Worm (Caenorhabditis elegans) whole organism, L4 larva: Measurements from ENCODE around the gene W08E12.4.
A peak's percentile ranks its signal among the peaks of the same experiment; 100 is the strongest.
"Not testable (repeated sequence)": the region's sequence is repeated elsewhere in the genome, so short reads cannot be mapped to it uniquely, and the experiment has no call there.

Source experiments
- Y48G9A.11 ChIP-seq: fragments of 200-800 bp; sonication (Bioruptor generic); IDR thresholded peaks from 2 replicates; pipeline ENCODE4 v1.3.6; 2022; ENCODE audit warnings: missing genetic modification reagents, missing genetic modification characterization, missing compliant biosample characterization
- ZK337.2 ChIP-seq: fragments of 200-800 bp; sonication (Bioruptor generic); IDR thresholded peaks from 2 replicates; pipeline ENCODE4 v1.3.6; 2022; ENCODE audit warnings: missing genetic modification reagents, missing genetic modification characterization, missing compliant biosample characterization
- aha-1 ChIP-seq: fragments of 150-350 bp; peaks from one replicate; lab custom pipeline; 2014; ENCODE audit warnings: missing biosample characterization, missing genetic modification characterization
- aly-2 ChIP-seq: sonication (generic microtip); optimal IDR thresholded peaks from 2 replicates; lab custom pipeline; 2018; ENCODE audit warnings: missing biosample characterization, missing genetic modification characterization
- ama-1 ChIP-seq: fragments of 150-350 bp; optimal IDR thresholded peaks from 2 replicates; lab custom pipeline; 2014; ENCODE audit warnings: inconsistent platforms, mixed read lengths
- arid-1 ChIP-seq: fragments of 200-800 bp; sonication (Bioruptor generic); conservative IDR thresholded peaks from 2 replicates; pipeline ENCODE4 v1.3.6; 2022; ENCODE audit warnings: missing genetic modification reagents, missing genetic modification characterization, missing compliant biosample characterization
- ceh-20 ChIP-seq: fragments of 200-800 bp; sonication (Bioruptor generic); IDR thresholded peaks from 2 replicates; pipeline ENCODE4 v1.3.6; 2022; ENCODE audit warnings: missing genetic modification reagents, missing genetic modification characterization, missing compliant biosample characterization
- ceh-28 ChIP-seq: fragments of 150-350 bp; optimal IDR thresholded peaks from 2 replicates; lab custom pipeline; 2014; ENCODE audit warnings: missing biosample characterization, missing genetic modification reagents, missing genetic modification characterization
- ceh-82 ChIP-seq: sonication (generic microtip); optimal IDR thresholded peaks from 2 replicates; lab custom pipeline; 2017; ENCODE audit warnings: missing biosample characterization, missing genetic modification characterization
- cey-2 ChIP-seq: sonication (generic microtip); optimal IDR thresholded peaks from 3 replicates; lab custom pipeline; 2017; ENCODE audit warnings: missing genetic modification characterization, mild to moderate bottlenecking, missing compliant biosample characterization, antibody characterized with exemption, borderline replicate concordance; ENCODE audit not compliant: insufficient read depth
- daf-16 ChIP-seq, 3 experiments: sonication (generic microtip); optimal IDR thresholded peaks; 2 replicates each; lab custom pipeline; 2016 to 2017; ENCODE audit warnings: missing genetic modification characterization in 3 of 3, missing genetic modification reagents in 3 of 3, mild to moderate bottlenecking in 2 of 3, missing compliant biosample characterization in 2 of 3, missing biosample characterization in 1 of 3, moderate library complexity in 1 of 3
- dmd-6 ChIP-seq: fragments of 200-800 bp; sonication (Bioruptor generic); IDR thresholded peaks from 2 replicates; pipeline ENCODE4 v1.3.6; 2022; ENCODE audit warnings: missing genetic modification reagents, missing genetic modification characterization, missing compliant biosample characterization
- dmd-9 ChIP-seq: fragments of 200-800 bp; sonication (Bioruptor generic); IDR thresholded peaks from 2 replicates; pipeline ENCODE4 v1.3.6; 2022; ENCODE audit warnings: missing genetic modification reagents, missing genetic modification characterization, missing compliant biosample characterization
- dve-1 ChIP-seq: sonication (generic microtip); optimal IDR thresholded peaks from 2 replicates; lab custom pipeline; 2017; ENCODE audit warnings: antibody characterized with exemption, mild to moderate bottlenecking, missing genetic modification characterization, missing compliant biosample characterization; ENCODE audit not compliant: insufficient read depth
- hmg-1.1 ChIP-seq: fragments of 200-800 bp; sonication (Bioruptor generic); IDR thresholded peaks from 2 replicates; pipeline ENCODE4 v1.3.6; 2022; ENCODE audit warnings: missing genetic modification reagents, missing genetic modification characterization, missing compliant biosample characterization
- lin-13 ChIP-seq: fragments of 150-350 bp; optimal IDR thresholded peaks from 2 replicates; lab custom pipeline; 2014; ENCODE audit warnings: missing biosample characterization, missing genetic modification reagents, missing genetic modification characterization
- lin-29 ChIP-seq: fragments of 200-800 bp; sonication (Bioruptor generic); IDR thresholded peaks from 2 replicates; pipeline ENCODE4 v1.3.6; 2022; ENCODE audit warnings: missing genetic modification reagents, missing genetic modification characterization, missing compliant biosample characterization
- lin-38 ChIP-seq: fragments of 200-800 bp; sonication (Bioruptor generic); IDR thresholded peaks from 2 replicates; pipeline ENCODE4 v1.3.6; 2022; ENCODE audit warnings: missing genetic modification reagents, missing genetic modification characterization, missing compliant biosample characterization
- lir-3 ChIP-seq: sonication (generic microtip); optimal IDR thresholded peaks from 2 replicates; lab custom pipeline; 2016; ENCODE audit warnings: mild to moderate bottlenecking, missing genetic modification characterization, missing compliant biosample characterization
- lsy-2 ChIP-seq, 2 experiments: fragments of 150-350 bp in 1 of 2; sonication (generic microtip) in 1 of 2; optimal IDR thresholded peaks; 2 replicates each; lab custom pipeline; 2014 to 2017; ENCODE audit warnings: missing biosample characterization in 2 of 2, missing genetic modification characterization in 2 of 2
- mes-2 ChIP-seq: sonication (generic microtip); optimal IDR thresholded peaks from 2 replicates; lab custom pipeline; 2016; ENCODE audit warnings: missing genotype, mild to moderate bottlenecking, missing genetic modification characterization, missing compliant biosample characterization; ENCODE audit not compliant: poor library complexity, severe bottlenecking
- mxl-3 ChIP-seq: fragments of 200-800 bp; sonication (Bioruptor generic); optimal IDR thresholded peaks from 2 replicates; lab custom pipeline; 2018; ENCODE audit warnings: mild to moderate bottlenecking, missing genetic modification characterization, missing compliant biosample characterization
- nhr-102 ChIP-seq: sonication (generic microtip); optimal IDR thresholded peaks from 2 replicates; lab custom pipeline; 2016; ENCODE audit warnings: mild to moderate bottlenecking, missing genetic modification characterization, moderate library complexity, missing compliant biosample characterization
- nhr-28 ChIP-seq: fragments of 150-350 bp; optimal IDR thresholded peaks from 2 replicates; lab custom pipeline; 2014; ENCODE audit warnings: missing biosample characterization, missing genetic modification characterization
- nhr-42 ChIP-seq: fragments of 200-800 bp; sonication (Bioruptor generic); IDR thresholded peaks from 2 replicates; pipeline ENCODE4 v1.3.6; 2022; ENCODE audit warnings: missing genetic modification characterization, missing compliant biosample characterization
- nhr-48 ChIP-seq: sonication (generic microtip); optimal IDR thresholded peaks from 2 replicates; lab custom pipeline; 2016; ENCODE audit warnings: mild to moderate bottlenecking, missing genetic modification characterization, missing compliant biosample characterization
- nhr-77 ChIP-seq: fragments of 150-350 bp; optimal IDR thresholded peaks from 2 replicates; lab custom pipeline; 2014; ENCODE audit warnings: missing biosample characterization, missing genetic modification characterization
- pqm-1 ChIP-seq: sonication (generic microtip); optimal IDR thresholded peaks from 2 replicates; lab custom pipeline; 2017; ENCODE audit warnings: missing biosample characterization, missing genetic modification characterization
- rbr-2 ChIP-seq: sonication (generic microtip); optimal IDR thresholded peaks from 2 replicates; lab custom pipeline; 2016; ENCODE audit warnings: missing genotype, missing genetic modification characterization, missing compliant biosample characterization
- snpc-1.2 ChIP-seq: fragments of 200-800 bp; sonication (Bioruptor generic); IDR thresholded peaks from 2 replicates; pipeline ENCODE4 v1.3.6; 2022; ENCODE audit warnings: missing genetic modification reagents, missing genetic modification characterization, missing compliant biosample characterization
- snpc-4 ChIP-seq: fragments of 150-350 bp; optimal IDR thresholded peaks from 2 replicates; lab custom pipeline; 2014; ENCODE audit warnings: missing biosample characterization, missing genetic modification characterization
- spr-1 ChIP-seq: sonication (generic microtip); optimal IDR thresholded peaks from 2 replicates; lab custom pipeline; 2016; ENCODE audit warnings: mild to moderate bottlenecking, missing genetic modification characterization, missing compliant biosample characterization
- unc-62 ChIP-seq, 3 experiments: fragments of 150-350 bp in 1 of 3; sonication (generic microtip); optimal IDR thresholded peaks in 2 of 3; peaks in 1 of 3; 1 replicate in 1 of 3; 2 replicates in 2 of 3; lab custom pipeline; 2014 to 2017; ENCODE audit warnings: missing biosample characterization in 3 of 3, missing genetic modification characterization in 3 of 3, missing genetic modification reagents in 3 of 3, missing genotype in 1 of 3
- zag-1 ChIP-seq: fragments of 150-350 bp; optimal IDR thresholded peaks from 2 replicates; lab custom pipeline; 2014; ENCODE audit warnings: missing biosample characterization, missing genetic modification characterization

Gene W08E12.4

ce11 chrIV:3303690-3304089 is 1.5 kb downstream of the W08E12.4 start, which contains the start of gene idpp-12:
Gene idpp-12, plus strand, starts transcription at chrIV:3303990.
- TF ChIP-seq nhr-42; pqm-1; nhr-102 (tag; lab: Kevin White, UChicago): not testable (repeated sequence)
- TF ChIP-seq, all 104 proteins: peak for 0; not testable (repeated sequence) for 104

ce11 chrIV:3305575-3305974 is 3.4 kb downstream of the W08E12.4 start, which contains the start of gene W08E12.2:
Gene W08E12.2, plus strand, starts transcription at chrIV:3305875.
- TF ChIP-seq unc-62 (GFP tag; optimal IDR thresholded peaks at IDR 0.05 in 1 of 2; lab: Kevin White, UChicago), result peak in 1 of 2 experiments; percentile 27
- no peak for TF ChIP-seq unc-62 (tag; optimal IDR thresholded peaks at IDR 0.05; lab: Kevin White, UChicago)
- TF ChIP-seq cey-2 (tag; lab: Kevin White, UChicago), result no peak

- TF ChIP-seq unc-62 (GFP tag; optimal IDR thresholded peaks at IDR 0.05 in 1 of 2; lab: Kevin White, UChicago) (no peak), unc-62 (tag; optimal IDR thresholded peaks at IDR 0.05; lab: Kevin White, UChicago) (no peak), Y48G9A.11 (GFP tag; lab: Robert Waterston, UW) (no peak), aly-2 (tag; lab: Kevin White, UChicago) (no peak), rbr-2 (tag; lab: Kevin White, UChicago) (no peak), lsy-2 (tag; optimal IDR thresholded peaks at IDR 0.05; lab: Kevin White, UChicago) (no peak), ZK337.2 (GFP tag; lab: Robert Waterston, UW) (no peak), ceh-28 (tag; lab: Kevin White, UChicago) (no peak), lin-29 (GFP tag; lab: Robert Waterston, UW) (no peak), dmd-9 (GFP tag; lab: Robert Waterston, UW) (no peak), mxl-3 (GFP tag; lab: Kevin White, UChicago) (no peak), lin-38 (GFP tag; lab: Robert Waterston, UW) (no peak), snpc-4 (no peak), spr-1 (no peak), aha-1 (tag; lab: Kevin White, UChicago) (no peak), ama-1 (no peak)
Observed at ce11 chrIV:3307463-3307862, 5.3 kb downstream of the W08E12.4 start, which contains the start of gene W08E12.9. Gene W08E12.9, minus strand, starts transcription at chrIV:3307563.

- TF ChIP-seq dmd-9 (GFP tag; lab: Robert Waterston, UW), result no peak
- TF ChIP-seq nhr-28, result peak; percentile 9
- no peak for TF ChIP-seq arid-1 (GFP tag; lab: Robert Waterston, UW)
- TF ChIP-seq nhr-102 (tag; lab: Kevin White, UChicago), result no peak
Observed at ce11 chrIV:3308885-3309284, 6.7 kb downstream of the W08E12.4 start.

ce11 chrIV:3310662-3311219 is 8.6 kb downstream of the W08E12.4 start:
- no peak for TF ChIP-seq lin-13 (GFP tag; lab: Kevin White, UChicago)
- TF ChIP-seq nhr-77, result no peak
- peak; percentile 84 for TF ChIP-seq aha-1 (tag; lab: Kevin White, UChicago)
- no peak for TF ChIP-seq zag-1
- TF ChIP-seq snpc-1.2, result no peak
- TF ChIP-seq hmg-1.1 (GFP tag; lab: Robert Waterston, UW), result no peak
- TF ChIP-seq pqm-1, result peak; percentile 78
- TF ChIP-seq ceh-82 (tag; lab: Kevin White, UChicago), result no peak
- peak; percentile 74 for TF ChIP-seq dmd-6 (GFP tag; lab: Robert Waterston, UW)
- TF ChIP-seq nhr-102 (tag; lab: Kevin White, UChicago), result no peak
- no peak for TF ChIP-seq ceh-20
- peak in 1 of 2 experiments; percentile 91 for TF ChIP-seq unc-62 (GFP tag; optimal IDR thresholded peaks at IDR 0.05 in 1 of 2; lab: Kevin White, UChicago)
- no peak for TF ChIP-seq unc-62 (tag; optimal IDR thresholded peaks at IDR 0.05; lab: Kevin White, UChicago)
- no peak for TF ChIP-seq daf-16 (GFP tag; optimal IDR thresholded peaks at IDR 0.05; lab: Kevin White, UChicago)
- peak; percentile 39 for TF ChIP-seq daf-16 (tag; optimal IDR thresholded peaks at IDR 0.05; lab: Kevin White, UChicago)
- TF ChIP-seq mes-2 (tag; lab: Kevin White, UChicago), result peak; percentile 8
- TF ChIP-seq dve-1 (tag; lab: Kevin White, UChicago), result peak; percentile 18
- TF ChIP-seq lsy-2 (tag; optimal IDR thresholded peaks at IDR 0.05; lab: Kevin White, UChicago), result no peak
- TF ChIP-seq lir-3 (tag; lab: Kevin White, UChicago), result no peak
- peak; percentile 55 for TF ChIP-seq nhr-48
- TF ChIP-seq, all 104 proteins: peak for 8
